Fruit fly (Drosophila melanogaster) ovary, adult (tissue): ENCODE results near the gene Uch-L5.
A peak's percentile ranks its signal among the peaks of the same experiment; 100 is the strongest.

ENCODE experiments used
- CG17801 ChIP-seq: fragments of 200-800 bp; optimal IDR thresholded peaks from 2 replicates; lab custom pipeline; 2019; ENCODE audit warnings: missing biosample characterization, mild to moderate bottlenecking, missing genetic modification characterization, moderate library complexity; ENCODE audit not compliant: partially characterized antibody

Gene Uch-L5

dm6 chr3L:9442625-9443282, 34.0 kb downstream of the Uch-L5 start, which contains the start of gene Srg3:
TSS of gene Srg3 (plus strand) at chr3L:9443232.
- TF ChIP-seq CG17801 (GFP tag; lab: Kevin White, UChicago): no peak

dm6 chr3L:9441907-9442479, 34.8 kb downstream of the Uch-L5 start, which contains the start of the genes Bet3 and Nf-YA:
TSS of gene Bet3 (minus strand) at chr3L:9442267.
TSS of gene Nf-YA (minus strand) at chr3L:9442267.
- TF ChIP-seq CG17801 (GFP tag; lab: Kevin White, UChicago): peak; percentile 22

dm6 chr3L:9438858-9439257, 37.9 kb downstream of the Uch-L5 start:
- TF ChIP-seq CG17801 (GFP tag; lab: Kevin White, UChicago): no peak

dm6 chr3L:9435831-9436230, 40.9 kb downstream of the Uch-L5 start:
- TF ChIP-seq CG17801 (GFP tag; lab: Kevin White, UChicago): no peak

- TF ChIP-seq CG17801 (GFP tag; lab: Kevin White, UChicago): peak; percentile 18
These were observed 41.5 kb downstream of the Uch-L5 start, which contains the start of gene CG42526 for dm6 chr3L:9435315-9435714. TSS of gene CG42526 (minus strand) at chr3L:9435399.

dm6 chr3L:9432810-9433587, 43.8 kb downstream of the Uch-L5 start:
- no peak for TF ChIP-seq CG17801 (GFP tag; lab: Kevin White, UChicago)

dm6 chr3L:9431848-9432623, 44.7 kb downstream of the Uch-L5 start:
- no peak for TF ChIP-seq CG17801 (GFP tag; lab: Kevin White, UChicago)

- TF ChIP-seq CG17801 (GFP tag; lab: Kevin White, UChicago): no peak
These were observed 46.2 kb downstream of the Uch-L5 start for dm6 chr3L:9430608-9430952.

- peak; percentile 80 for TF ChIP-seq CG17801 (GFP tag; lab: Kevin White, UChicago)
These were observed 46.8 kb downstream of the Uch-L5 start, which contains the start of the genes RpS17 and MTF-1 for dm6 chr3L:9429665-9430607. TSS of gene RpS17 (minus strand) at chr3L:9429821. TSS of gene MTF-1 (plus strand) at chr3L:9430312.

dm6 chr3L:9426656-9427294, 50.0 kb downstream of the Uch-L5 start, which contains the start of the genes Atat and Shc:
TSS of gene Atat (minus strand) at chr3L:9426758.
TSS of gene Shc (plus strand) at chr3L:9427010.
- peak; percentile 97 for TF ChIP-seq CG17801 (GFP tag; lab: Kevin White, UChicago)

dm6 chr3L:9425838-9426237, 50.9 kb downstream of the Uch-L5 start:
- TF ChIP-seq CG17801 (GFP tag; lab: Kevin White, UChicago): no peak
